Fruit fly (Drosophila melanogaster): ENCODE results near the gene PIG-K.

The PIG-K gene

DNA sequence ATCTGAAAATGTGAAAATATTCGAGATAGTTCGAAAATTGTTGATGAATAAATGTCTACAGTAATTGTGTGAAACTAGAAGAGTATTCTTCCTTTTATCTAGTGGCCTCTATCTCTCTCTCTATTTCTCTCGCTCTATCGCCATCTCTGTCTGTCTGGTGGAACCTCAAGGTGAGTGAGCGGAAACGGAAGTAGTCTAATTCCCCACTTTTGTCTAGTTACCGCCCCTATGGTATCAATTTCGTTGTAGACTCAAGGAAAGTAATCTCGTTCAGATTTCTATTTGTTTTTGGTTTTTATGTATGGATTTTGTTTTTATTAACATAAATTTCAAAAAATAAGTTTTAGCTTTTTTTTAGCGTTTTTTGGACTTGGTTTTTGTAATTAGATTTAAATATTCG lies 15.7 kb upstream of the PIG-K start (continued):
- no peak for TF ChIP-seq wdn (GFP tag; IDR thresholded peaks at IDR 0.05)
- TF ChIP-seq HHEX (GFP tag; optimal IDR thresholded peaks at IDR 0.05) = peak; percentile 26
- no peak for TF ChIP-seq Hr3 (GFP tag; optimal IDR thresholded peaks at IDR 0.05)
- no peak for TF ChIP-seq HLHmδ (GFP tag; optimal IDR thresholded peaks at IDR 0.05)
- no peak for TF ChIP-seq Ets65A (GFP tag)
- no peak for TF ChIP-seq CG8944 (GFP tag; optimal IDR thresholded peaks at IDR 0.05)
- no peak for TF ChIP-seq CG11398 (GFP tag; optimal IDR thresholded peaks at IDR 0.05)
- peak; percentile 11 for TF ChIP-seq CG2116 (GFP tag; optimal IDR thresholded peaks at IDR 0.05)
- no peak for TF ChIP-seq CG12236 (GFP tag; optimal IDR thresholded peaks at IDR 0.05)
- TF ChIP-seq Ets97D (GFP tag; optimal IDR thresholded peaks at IDR 0.05) = peak; percentile 91
- no peak for TF ChIP-seq Taf1 (GFP tag; IDR thresholded peaks at IDR 0.05)
- no peak for TF ChIP-seq CG13424 (tag; optimal IDR thresholded peaks at IDR 0.05)
- TF ChIP-seq bsh (GFP tag; optimal IDR thresholded peaks at IDR 0.05) = no peak
- no peak for TF ChIP-seq CG5953 (GFP tag; IDR thresholded peaks at IDR 0.05)
- TF ChIP-seq CG8359 (GFP tag; optimal IDR thresholded peaks at IDR 0.05; ENCODE audit: borderline replicate concordance) = no peak
- TF ChIP-seq seq (GFP tag; IDR thresholded peaks at IDR 0.05) = no peak
- no peak for TF ChIP-seq ara (GFP tag; IDR thresholded peaks at IDR 0.05)

DNA sequence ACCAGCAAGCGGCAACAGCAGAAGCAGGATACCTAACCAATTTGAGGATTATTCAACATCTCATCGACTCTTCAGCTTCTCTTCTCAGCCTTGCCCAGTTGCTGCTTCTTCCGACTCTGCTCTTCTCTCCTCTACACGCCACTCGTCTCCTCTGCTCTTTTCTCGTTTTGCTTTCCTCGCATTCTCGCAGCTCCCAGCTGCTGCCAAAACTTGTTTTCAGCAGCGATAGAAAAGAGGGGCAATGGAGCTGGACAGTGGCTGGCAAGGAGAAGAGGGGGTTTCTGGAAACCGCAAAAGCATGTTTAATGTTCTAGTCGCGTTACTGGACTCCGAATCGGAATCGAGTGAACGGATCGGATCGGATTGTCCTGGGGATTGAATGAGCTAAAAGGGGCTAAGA lies 4.2 kb upstream of the PIG-K start:
- TF ChIP-seq CG4282 (GFP tag; optimal IDR thresholded peaks at IDR 0.05) (no peak), fd3F (GFP tag; optimal IDR thresholded peaks at IDR 0.05) (no peak), Trl (optimal IDR thresholded peaks at IDR 0.05) (peak in 1 of 2 experiments; percentile 26), Trl (GFP tag; optimal IDR thresholded peaks at IDR 0.05) (no peak), crol (GFP tag; IDR thresholded peaks at IDR 0.05) (peak; percentile 55), HLH4C (GFP tag; IDR thresholded peaks at IDR 0.05; ENCODE audit: partially characterized antibody) (peak; percentile 34; the same call in 1 of the 3 replicates)

DNA sequence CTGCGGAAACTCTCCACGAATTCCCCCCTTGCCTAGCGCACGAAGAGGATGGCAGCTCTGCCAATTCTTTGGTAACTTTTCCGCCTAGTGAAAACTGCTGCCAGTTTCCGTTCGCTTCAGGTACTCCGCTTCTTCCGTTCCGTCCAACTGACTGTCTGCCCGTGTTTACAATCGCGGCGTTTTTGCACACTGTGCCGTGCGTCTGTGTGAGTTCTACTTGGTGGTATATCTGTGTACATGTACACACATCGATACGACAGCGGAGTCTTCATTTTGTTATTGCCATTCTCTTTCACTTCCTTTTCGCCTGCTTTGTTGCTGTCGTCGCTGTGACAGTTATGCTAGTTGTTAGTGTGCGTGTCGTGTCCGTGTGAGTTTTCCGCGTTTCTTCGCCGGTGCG lies 3.7 kb upstream of the PIG-K start:
- TF ChIP-seq CG1233 (GFP tag; optimal IDR thresholded peaks at IDR 0.05) (peak; percentile 13), ttk (GFP tag; IDR thresholded peaks at IDR 0.05) (no peak), Dek (tag; optimal IDR thresholded peaks at IDR 0.05) (peak; percentile 6), Bteb2 (GFP tag; optimal IDR thresholded peaks at IDR 0.05) (no peak), wor (GFP tag; IDR thresholded peaks at IDR 0.05) (no peak), Deaf1 (tag; optimal IDR thresholded peaks at IDR 0.05) (peak; percentile 29), Stat92E (GFP tag; optimal IDR thresholded peaks at IDR 0.05) (no peak), CG10565 (GFP tag; optimal IDR thresholded peaks at IDR 0.05) (no peak), jing (GFP tag; optimal IDR thresholded peaks at IDR 0.05) (no peak), Fer1 (GFP tag; optimal IDR thresholded peaks at IDR 0.05) (peak; percentile 63), pzg (GFP tag; optimal IDR thresholded peaks at IDR 0.05) (peak; percentile 19), Mes4 (GFP tag; optimal IDR thresholded peaks at IDR 0.05) (no peak), CG10209 (GFP tag; optimal IDR thresholded peaks at IDR 0.05) (no peak), her (GFP tag; optimal IDR thresholded peaks at IDR 0.05) (peak; percentile 24), CG10959 (GFP tag; IDR thresholded peaks at IDR 0.05) (no peak), row (GFP tag; IDR thresholded peaks at IDR 0.05) (no peak), vnd (GFP tag; IDR thresholded peaks at IDR 0.05; ENCODE audit: partially characterized antibody) (no peak), Camta (GFP tag; optimal IDR thresholded peaks at IDR 0.05) (no peak), gsb-n (tag; optimal IDR thresholded peaks at IDR 0.05) (no peak), CG10979 (tag; optimal IDR thresholded peaks at IDR 0.05) (no peak), bab2 (GFP tag; optimal IDR thresholded peaks at IDR 0.05) (no peak), pfk (GFP tag; optimal IDR thresholded peaks at IDR 0.05) (peak; percentile 69), Nf-YC (tag; optimal IDR thresholded peaks at IDR 0.05) (no peak), sna (GFP tag; IDR thresholded peaks at IDR 0.05; ENCODE audit: partially characterized antibody) (no peak), CG32772 (GFP tag; IDR thresholded peaks at IDR 0.05) (no peak), CG14965 (GFP tag; optimal IDR thresholded peaks at IDR 0.05; ENCODE audit: borderline replicate concordance) (no peak), CG13123 (GFP tag; optimal IDR thresholded peaks at IDR 0.05) (no peak), CG9876 (GFP tag; optimal IDR thresholded peaks at IDR 0.05) (peak; percentile 2)
